Worm (Caenorhabditis elegans): ENCODE results near the gene C35A5.8.

ce11 chrV:10548981-10549380 is 23.3 kb upstream of the C35A5.8 start, which contains the start of gene srd-34:
- TF ChIP-seq pros-1 (tag; optimal IDR thresholded peaks at IDR 0.05) (no peak), Y22D7AL.16 (tag; optimal IDR thresholded peaks at IDR 0.05) (no peak), ceh-2 (tag; optimal IDR thresholded peaks at IDR 0.05) (no peak), fkh-6 (tag; optimal IDR thresholded peaks at IDR 0.05) (no peak), che-1 (tag; optimal IDR thresholded peaks at IDR 0.05) (no peak), hlh-6 (tag; optimal IDR thresholded peaks at IDR 0.05) (no peak), pat-9 (tag; optimal IDR thresholded peaks at IDR 0.05) (no peak), pha-4 (tag; optimal IDR thresholded peaks at IDR 0.05) (no peak), nfya-1 (tag; optimal IDR thresholded peaks at IDR 0.05) (no peak), pag-3 (tag; optimal IDR thresholded peaks at IDR 0.05; ENCODE audit: borderline replicate concordance) (no peak), lin-11 (tag; optimal IDR thresholded peaks at IDR 0.05) (no peak), ama-1 (optimal IDR thresholded peaks at IDR 0.05) (no peak), fkh-10 (GFP tag; optimal IDR thresholded peaks at IDR 0.05) (no peak), rnt-1 (tag; optimal IDR thresholded peaks at IDR 0.05) (no peak)

Measured in whole organism, late embryonic.